Worm (Caenorhabditis elegans) whole organism, mixed stage, embryonic: Measurements from ENCODE around the gene C27A7.5.
"Not testable (repeated sequence)": the region's sequence is repeated elsewhere in the genome, so short reads cannot be mapped to it uniquely, and the experiment has no call there.

ENCODE experiments used
- M03D4.4 ChIP-seq: sonication (generic microtip); optimal IDR thresholded peaks from 2 replicates; lab custom pipeline; 2017; ENCODE audit warnings: mild to moderate bottlenecking, missing genetic modification characterization, missing compliant biosample characterization
- bed-3 ChIP-seq: fragments of 200-800 bp; sonication (Bioruptor generic); optimal IDR thresholded peaks from 3 replicates; lab custom pipeline; 2018; ENCODE audit warnings: mild to moderate bottlenecking, missing genetic modification characterization, moderate library complexity, missing compliant biosample characterization
- blmp-1 ChIP-seq: fragments of 150-350 bp; optimal IDR thresholded peaks from 2 replicates; lab custom pipeline; 2014; ENCODE audit warnings: missing biosample characterization, missing genetic modification characterization
- ceh-39 ChIP-seq: fragments of 150-350 bp; optimal IDR thresholded peaks from 2 replicates; lab custom pipeline; 2014; ENCODE audit warnings: missing biosample characterization, missing genetic modification characterization
- ceh-43 ChIP-seq: fragments of 200-800 bp; sonication (Bioruptor generic); optimal IDR thresholded peaks from 2 replicates; lab custom pipeline; 2018; ENCODE audit warnings: mild to moderate bottlenecking, missing genetic modification characterization, moderate library complexity, missing compliant biosample characterization
- ceh-83 ChIP-seq: fragments of 200-800 bp; sonication (Bioruptor generic); optimal IDR thresholded peaks from 2 replicates; lab custom pipeline; 2018; ENCODE audit warnings: mild to moderate bottlenecking, missing genetic modification characterization, missing compliant biosample characterization
- cnd-1 ChIP-seq: fragments of 200-800 bp; sonication (Bioruptor generic); optimal IDR thresholded peaks from 2 replicates; lab custom pipeline; 2018; ENCODE audit warnings: mild to moderate bottlenecking, missing genetic modification characterization, missing compliant biosample characterization
- drap-1 ChIP-seq: fragments of 200-800 bp; sonication (Bioruptor generic); optimal IDR thresholded peaks from 3 replicates; lab custom pipeline; 2018; ENCODE audit warnings: mild to moderate bottlenecking, missing genetic modification characterization, missing compliant biosample characterization
- elt-1 ChIP-seq: sonication (generic microtip); optimal IDR thresholded peaks from 2 replicates; lab custom pipeline; 2017; ENCODE audit warnings: missing genetic modification characterization, mild to moderate bottlenecking, missing compliant biosample characterization, antibody characterized with exemption, moderate library complexity, borderline replicate concordance; ENCODE audit not compliant: insufficient read depth
- elt-3 ChIP-seq: fragments of 150-350 bp; optimal IDR thresholded peaks from 2 replicates; lab custom pipeline; 2014; ENCODE audit warnings: missing biosample characterization, missing genetic modification characterization
- flh-1 ChIP-seq: fragments of 200-800 bp; sonication (Bioruptor generic); optimal IDR thresholded peaks from 2 replicates; lab custom pipeline; 2018; ENCODE audit warnings: mild to moderate bottlenecking, missing genetic modification characterization, moderate library complexity, missing compliant biosample characterization
- ham-2 ChIP-seq: fragments of 200-800 bp; sonication (Bioruptor generic); optimal IDR thresholded peaks from 2 replicates; lab custom pipeline; 2018; ENCODE audit warnings: mild to moderate bottlenecking, missing genetic modification characterization, missing compliant biosample characterization
- hlh-1 ChIP-seq: fragments of 150-350 bp; optimal IDR thresholded peaks from 2 replicates; lab custom pipeline; 2014; ENCODE audit warnings: missing biosample characterization, missing genetic modification reagents, missing genetic modification characterization
- lin-32 ChIP-seq: fragments of 200-800 bp; sonication (Bioruptor generic); optimal IDR thresholded peaks from 2 replicates; lab custom pipeline; 2018; ENCODE audit warnings: mild to moderate bottlenecking, missing genetic modification characterization, missing compliant biosample characterization
- lsy-2 ChIP-seq: fragments of 150-350 bp; optimal IDR thresholded peaks from 2 replicates; lab custom pipeline; 2014; ENCODE audit warnings: missing biosample characterization, missing genetic modification characterization
- mab-5 ChIP-seq: fragments of 150-350 bp; optimal IDR thresholded peaks from 2 replicates; lab custom pipeline; 2014; ENCODE audit warnings: missing biosample characterization, missing genetic modification characterization
- mep-1 ChIP-seq: fragments of 150-350 bp; optimal IDR thresholded peaks from 2 replicates; lab custom pipeline; 2017; ENCODE audit warnings: missing biosample characterization, missing genetic modification reagents, missing genetic modification characterization, inconsistent platforms
- mls-2 ChIP-seq: sonication (generic microtip); optimal IDR thresholded peaks from 2 replicates; lab custom pipeline; 2016; ENCODE audit warnings: mild to moderate bottlenecking, missing genetic modification characterization, moderate library complexity, missing compliant biosample characterization
- nhr-12 ChIP-seq: fragments of 150-350 bp; optimal IDR thresholded peaks from 2 replicates; lab custom pipeline; 2014; ENCODE audit warnings: missing biosample characterization, missing genetic modification characterization
- nhr-2 ChIP-seq: fragments of 150-350 bp; optimal IDR thresholded peaks from 2 replicates; lab custom pipeline; 2014; ENCODE audit warnings: missing biosample characterization, missing genetic modification characterization
- nhr-237 ChIP-seq: fragments of 150-350 bp; optimal IDR thresholded peaks from 2 replicates; lab custom pipeline; 2014; ENCODE audit warnings: missing biosample characterization, missing genetic modification characterization
- nhr-28 ChIP-seq: fragments of 150-350 bp; optimal IDR thresholded peaks from 2 replicates; lab custom pipeline; 2014; ENCODE audit warnings: missing biosample characterization, missing genetic modification characterization
- nhr-76 ChIP-seq: sonication (generic microtip); optimal IDR thresholded peaks from 2 replicates; lab custom pipeline; 2017; ENCODE audit warnings: missing biosample characterization, missing genetic modification characterization
- pha-4 ChIP-seq: fragments of 150-350 bp; optimal IDR thresholded peaks from 2 replicates; lab custom pipeline; 2018; ENCODE audit warnings: missing biosample characterization, missing genetic modification reagents, missing genetic modification characterization
- sptf-1 ChIP-seq: sonication (generic microtip); optimal IDR thresholded peaks from 2 replicates; lab custom pipeline; 2017; ENCODE audit warnings: mild to moderate bottlenecking, missing genetic modification characterization, moderate library complexity, missing compliant biosample characterization
- unc-120 ChIP-seq: sonication (generic microtip); optimal IDR thresholded peaks from 2 replicates; lab custom pipeline; 2017; ENCODE audit warnings: missing genetic modification characterization, missing compliant biosample characterization; ENCODE audit not compliant: poor library complexity, severe bottlenecking
- unc-39 ChIP-seq: fragments of 150-350 bp; optimal IDR thresholded peaks from 2 replicates; lab custom pipeline; 2014; ENCODE audit warnings: missing biosample characterization, missing genetic modification characterization
- unc-62 ChIP-seq: fragments of 150-350 bp; optimal IDR thresholded peaks from 2 replicates; lab custom pipeline; 2014; ENCODE audit warnings: missing biosample characterization, missing genetic modification reagents, missing genetic modification characterization
- zip-8 ChIP-seq: fragments of 150-350 bp; optimal IDR thresholded peaks from 2 replicates; lab custom pipeline; 2014; ENCODE audit warnings: missing biosample characterization, missing genetic modification characterization
- ztf-11 ChIP-seq: fragments of 150-350 bp; optimal IDR thresholded peaks from 2 replicates; lab custom pipeline; 2014; ENCODE audit warnings: missing biosample characterization, missing genetic modification characterization

C27A7.5 gene

ce11 chrV:12131157-12131556, 31.0 kb downstream of the C27A7.5 start, which contains the start of gene enpp-1:
TSS of gene enpp-1 (plus strand) at chrV:12131457.
- not testable (repeated sequence) for TF ChIP-seq ceh-43 (GFP tag; lab: Kevin White, UChicago); mab-5 (tag; lab: Kevin White, UChicago); ztf-11 (tag; lab: Kevin White, UChicago)

ce11 chrV:12130688-12131087, 31.4 kb downstream of the C27A7.5 start, which contains the start of gene C27A7.6:
TSS of gene C27A7.6 (minus strand) at chrV:12130788.
- TF ChIP-seq hlh-1; cnd-1 (tag; lab: Kevin White, UChicago); unc-120: not testable (repeated sequence)

DNA sequence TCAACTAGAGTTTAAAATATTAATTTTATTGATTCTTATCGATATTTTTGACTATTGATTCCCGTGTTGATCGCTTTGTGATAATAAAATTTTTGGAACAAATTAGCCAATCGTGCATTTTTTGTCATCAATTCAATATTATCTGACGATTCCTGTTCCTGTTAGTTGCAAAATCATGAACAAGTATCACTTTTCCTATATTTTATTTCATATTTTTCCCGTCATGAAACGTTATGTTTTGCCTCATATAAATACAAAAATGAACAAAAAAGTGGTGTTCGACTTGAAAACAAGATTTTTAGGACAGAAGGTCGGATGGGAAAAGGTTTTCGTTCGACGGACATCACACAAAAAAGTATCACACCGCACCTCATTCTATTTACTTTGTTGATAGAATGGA, 40.8 kb downstream of the C27A7.5 start, which contains the start of gene C13C4.6:
Gene C13C4.6 (plus strand): TSS at position 301 of the 400 bp plus-strand sequence.
- no peak for TF ChIP-seq ceh-43 (GFP tag; lab: Kevin White, UChicago)
- TF ChIP-seq zip-8 (tag; lab: Kevin White, UChicago), result no peak
- no peak for TF ChIP-seq nhr-237 (tag; lab: Kevin White, UChicago)

DNA sequence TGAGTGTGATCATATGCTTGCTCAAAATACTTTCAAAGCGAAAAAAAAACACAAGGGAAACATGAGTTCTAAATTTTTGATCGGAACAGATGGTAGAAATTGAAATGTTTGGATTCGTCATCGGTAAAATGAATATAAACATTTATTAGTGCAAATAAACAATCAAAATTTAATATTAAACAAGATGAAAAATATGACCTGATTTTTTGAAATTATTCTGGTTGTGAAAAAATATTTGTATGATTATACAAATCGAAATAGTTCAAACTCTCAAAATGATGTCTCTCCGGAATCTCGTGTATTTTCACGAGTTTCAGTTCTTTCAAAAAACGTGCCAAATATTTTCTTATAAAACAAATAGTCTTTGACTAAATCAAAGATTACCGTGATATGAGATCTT, 41.7 kb downstream of the C27A7.5 start, which contains the start of gene C13C4.7:
Gene C13C4.7 (minus strand): TSS at position 101 of the 400 bp plus-strand sequence.
- TF ChIP-seq ceh-83 (no peak), cnd-1 (tag; lab: Kevin White, UChicago) (no peak), hlh-1 (no peak), ham-2 (no peak), pha-4 (tag; lab: Kevin White, UChicago) (no peak), elt-3 (tag; lab: Kevin White, UChicago) (no peak), lin-32 (no peak), mls-2 (tag; lab: Kevin White, UChicago) (no peak), unc-39 (no peak), unc-120 (no peak), unc-62 (no peak), nhr-28 (tag; lab: Kevin White, UChicago) (no peak), elt-1 (tag; lab: Kevin White, UChicago) (no peak), nhr-2 (tag; lab: Kevin White, UChicago) (no peak), lsy-2 (no peak), sptf-1 (tag; lab: Kevin White, UChicago) (no peak), bed-3 (GFP tag; lab: Kevin White, UChicago) (no peak)
- TF ChIP-seq, all 35 proteins: peak for 0

DNA sequence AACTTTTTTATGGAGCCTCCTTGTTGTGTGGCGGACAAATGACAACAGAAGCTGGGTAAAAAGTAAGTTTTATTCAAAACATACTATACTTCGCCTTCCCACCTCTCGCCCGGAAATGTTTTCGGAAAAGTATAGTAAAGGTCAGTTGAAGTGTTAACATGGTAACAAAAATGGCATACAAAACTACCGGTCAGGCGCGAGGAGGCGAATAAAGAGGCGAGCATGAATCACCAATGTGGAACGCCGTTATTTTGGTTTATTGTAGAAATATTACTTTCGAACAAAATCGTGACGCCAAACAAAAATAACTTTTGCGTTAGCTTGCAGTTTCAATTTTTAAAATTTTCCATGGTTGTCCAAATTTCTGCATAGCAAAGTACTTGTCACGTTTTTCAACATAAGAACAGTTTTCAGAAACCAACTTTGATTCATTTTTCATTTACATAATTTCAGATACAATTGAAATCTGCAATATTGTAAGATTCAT, 44.5 kb downstream of the C27A7.5 start, which contains the start of gene C13C4.8:
Gene C13C4.8 (plus strand): TSS at position 437 of the 487 bp plus-strand sequence.
- TF ChIP-seq pha-4 (tag; lab: Kevin White, UChicago), result no peak
- TF ChIP-seq blmp-1 (tag; lab: Kevin White, UChicago), result no peak
- no peak for TF ChIP-seq nhr-237 (tag; lab: Kevin White, UChicago)
- no peak for TF ChIP-seq cnd-1 (tag; lab: Kevin White, UChicago)
- no peak for TF ChIP-seq nhr-76 (tag; lab: Kevin White, UChicago)
- TF ChIP-seq hlh-1, result no peak
- TF ChIP-seq ham-2, result no peak
- no peak for TF ChIP-seq drap-1
- TF ChIP-seq nhr-2 (tag; lab: Kevin White, UChicago), result no peak
- no peak for TF ChIP-seq bed-3 (GFP tag; lab: Kevin White, UChicago)
- TF ChIP-seq mls-2 (tag; lab: Kevin White, UChicago), result no peak
- no peak for TF ChIP-seq elt-3 (tag; lab: Kevin White, UChicago)
- no peak for TF ChIP-seq ceh-83
- TF ChIP-seq lin-32, result no peak
- TF ChIP-seq unc-120, result no peak
- TF ChIP-seq nhr-12, result no peak
- TF ChIP-seq M03D4.4 (tag; lab: Kevin White, UChicago), result no peak

- TF ChIP-seq mls-2 (tag; lab: Kevin White, UChicago) (no peak), mep-1 (no peak), sptf-1 (tag; lab: Kevin White, UChicago) (no peak), zip-8 (tag; lab: Kevin White, UChicago) (no peak), hlh-1 (no peak), elt-1 (tag; lab: Kevin White, UChicago) (no peak), ham-2 (no peak), bed-3 (GFP tag; lab: Kevin White, UChicago) (no peak), ceh-39 (tag; lab: Kevin White, UChicago) (no peak), nhr-2 (tag; lab: Kevin White, UChicago) (no peak), ceh-43 (GFP tag; lab: Kevin White, UChicago) (no peak), flh-1 (GFP tag; lab: Kevin White, UChicago) (no peak), blmp-1 (tag; lab: Kevin White, UChicago) (no peak), elt-3 (tag; lab: Kevin White, UChicago) (no peak), nhr-76 (tag; lab: Kevin White, UChicago) (no peak)
Measured at ce11 chrV:12115150-12115549, 47.0 kb downstream of the C27A7.5 start.
